Fruit fly (Drosophila melanogaster): Measurements from ENCODE around the gene Zip102B.

Zip102B gene

dm6 chr4:358093-358929, 44.4 kb upstream of the Zip102B start, which contains the start of gene PMCA (continued):
- TF ChIP-seq CG12299 (tag; optimal IDR thresholded peaks at IDR 0.05) (no peak), Sry-δ (GFP tag; optimal IDR thresholded peaks at IDR 0.05) (peak; percentile 66), Dp (GFP tag; optimal IDR thresholded peaks at IDR 0.05) (peak; percentile 7), BEAF-32 (GFP tag; optimal IDR thresholded peaks at IDR 0.05) (peak; percentile 86), ATbp (GFP tag; optimal IDR thresholded peaks at IDR 0.05) (no peak), grn (GFP tag; optimal IDR thresholded peaks at IDR 0.05) (no peak), Pdp1 (GFP tag; optimal IDR thresholded peaks at IDR 0.05) (peak in 1 of 2 experiments; percentile 99), Scr (GFP tag; IDR thresholded peaks at IDR 0.05; ENCODE audit: partially characterized antibody) (peak; percentile 84), CG12659 (GFP tag; optimal IDR thresholded peaks at IDR 0.05) (peak; percentile 39), sob (GFP tag; IDR thresholded peaks at IDR 0.05) (no peak), CG13624 (GFP tag; optimal IDR thresholded peaks at IDR 0.05) (no peak), vnd (GFP tag; IDR thresholded peaks at IDR 0.05; ENCODE audit: partially characterized antibody) (peak; percentile 68; the same call in 2 of the 3 replicates), CG2116 (GFP tag; optimal IDR thresholded peaks at IDR 0.05) (peak; percentile 40), gfzf (GFP tag; optimal IDR thresholded peaks at IDR 0.05) (peak; percentile 26), sug (tag; optimal IDR thresholded peaks at IDR 0.05) (peak; percentile 35), nerfin-2 (GFP tag; IDR thresholded peaks at IDR 0.05; ENCODE audit: partially characterized antibody) (peak; percentile 54; the same call in 1 of the 2 replicates), CG11723 (GFP tag; optimal IDR thresholded peaks at IDR 0.05) (peak; percentile 33), sens (GFP tag) (peak; percentile 55), CG3995 (GFP tag; optimal IDR thresholded peaks at IDR 0.05) (peak; percentile 98), YL-1 (GFP tag; optimal IDR thresholded peaks at IDR 0.05) (peak; percentile 58), Bgb (GFP tag; IDR thresholded peaks at IDR 0.05; ENCODE audit: partially characterized antibody) (peak; percentile 83), Spps (tag; optimal IDR thresholded peaks at IDR 0.05) (no peak), p53 (GFP tag; optimal IDR thresholded peaks at IDR 0.05) (peak; percentile 25), CG15479 (GFP tag; optimal IDR thresholded peaks at IDR 0.05) (peak; percentile 73), CG2129 (GFP tag; IDR thresholded peaks at IDR 0.05; ENCODE audit: partially characterized antibody) (peak; percentile 49; the same call in 1 of the 2 replicates)

dm6 chr4:336021-336420, 22.1 kb upstream of the Zip102B start:
- TF ChIP-seq Pdp1 (GFP tag; optimal IDR thresholded peaks at IDR 0.05) (peak in 1 of 2 experiments; percentile 79), CG17359 (tag; optimal IDR thresholded peaks at IDR 0.05) (no peak)

dm6 chr4:332268-332667, 18.4 kb upstream of the Zip102B start:
- TF ChIP-seq CG2199 (GFP tag; IDR thresholded peaks at IDR 0.05) (0 out of 3 replicates have a peak, but pooled peaks have one; percentile 9), CHES-1-like (GFP tag; optimal IDR thresholded peaks at IDR 0.05) (no peak), Hsf (GFP tag; optimal IDR thresholded peaks at IDR 0.05) (no peak), Trl (optimal IDR thresholded peaks at IDR 0.05) (no peak), Trl (GFP tag; optimal IDR thresholded peaks at IDR 0.05) (no peak), Rfx (GFP tag; IDR thresholded peaks at IDR 0.05) (no peak), E2f2 (GFP tag; IDR thresholded peaks at IDR 0.05) (no peak), NK7.1 (GFP tag; optimal IDR thresholded peaks at IDR 0.05) (no peak), aop (GFP tag; IDR thresholded peaks at IDR 0.05) (no peak), CG17361 (GFP tag; IDR thresholded peaks at IDR 0.05) (no peak), D19B (GFP tag; optimal IDR thresholded peaks at IDR 0.05) (peak; percentile 5), Vsx1 (GFP tag; optimal IDR thresholded peaks at IDR 0.05) (no peak), Nf-YC (tag; optimal IDR thresholded peaks at IDR 0.05) (no peak)

Measured in whole organism, embryonic.